Fruit fly (Drosophila melanogaster): Measurements from ENCODE around the gene CG17917.
A peak's percentile ranks its signal among the peaks of the same experiment; 100 is the strongest.

The CG17917 gene

dm6 chr3R:6368550-6369238 lies 26.9 kb downstream of the CG17917 start, which contains the start of gene CG10286 (continued):
- TF ChIP-seq CG10366 (GFP tag; IDR thresholded peaks at IDR 0.05) (peak; percentile 18; the same call in 1 of the 2 replicates), NFAT (GFP tag; IDR thresholded peaks at IDR 0.05) (peak; percentile 52; the same call in 1 of the 2 replicates), YL-1 (GFP tag; optimal IDR thresholded peaks at IDR 0.05) (peak; percentile 70), CG14441 (GFP tag; IDR thresholded peaks at IDR 0.05) (peak; percentile 51), CG10654 (GFP tag; optimal IDR thresholded peaks at IDR 0.05) (no peak), CG17328 (GFP tag; IDR thresholded peaks at IDR 0.05) (peak; percentile 43; the same call in 1 of the 2 replicates), CG34422 (GFP tag; IDR thresholded peaks at IDR 0.05) (0 out of 3 replicates have a peak, but pooled peaks have one; percentile 49), Six4 (GFP tag; optimal IDR thresholded peaks at IDR 0.05) (peak; percentile 7), lbe (GFP tag; optimal IDR thresholded peaks at IDR 0.05) (no peak), Med (GFP tag) (peak; percentile 82), Dref (GFP tag; IDR thresholded peaks at IDR 0.05) (peak; percentile 91), CG7963 (GFP tag; IDR thresholded peaks at IDR 0.05; ENCODE audit: partially characterized antibody) (peak; percentile 76; the same call in 1 of the 3 replicates), CG10267 (tag; optimal IDR thresholded peaks at IDR 0.05) (peak; percentile 55), CG2678 (tag; optimal IDR thresholded peaks at IDR 0.05) (no peak), CG6683 (GFP tag; optimal IDR thresholded peaks at IDR 0.05) (no peak), lola (GFP tag; optimal IDR thresholded peaks at IDR 0.05) (no peak), CG9727 (GFP tag; optimal IDR thresholded peaks at IDR 0.05) (peak; percentile 48), ara (GFP tag; IDR thresholded peaks at IDR 0.05) (no peak), ewg (GFP tag; optimal IDR thresholded peaks at IDR 0.05) (no peak), CG17385 (GFP tag; optimal IDR thresholded peaks at IDR 0.05) (peak; percentile 37), CG6813 (GFP tag; optimal IDR thresholded peaks at IDR 0.05) (peak; percentile 47), sob (GFP tag; IDR thresholded peaks at IDR 0.05) (peak; percentile 67), CG11456 (GFP tag; IDR thresholded peaks at IDR 0.05) (0 out of 3 replicates have a peak, but pooled peaks have one; percentile 7), CG12391 (tag; optimal IDR thresholded peaks at IDR 0.05) (peak; percentile 71), sd (tag; optimal IDR thresholded peaks at IDR 0.05) (no peak), cg (GFP tag; optimal IDR thresholded peaks at IDR 0.05) (no peak), CG31441 (GFP tag; IDR thresholded peaks at IDR 0.05) (peak; percentile 83), D19A (tag; optimal IDR thresholded peaks at IDR 0.05) (no peak), fru (optimal IDR thresholded peaks at IDR 0.05) (no peak), Dbx (GFP tag; IDR thresholded peaks at IDR 0.05) (peak; percentile 58; the same call in 2 of the 3 replicates), D (optimal IDR thresholded peaks at IDR 0.05) (no peak), D (GFP tag; optimal IDR thresholded peaks at IDR 0.05) (peak; percentile 32), exex (tag; optimal IDR thresholded peaks at IDR 0.05) (peak; percentile 15), CG15601 (tag; optimal IDR thresholded peaks at IDR 0.05) (peak; percentile 40), chif (GFP tag; optimal IDR thresholded peaks at IDR 0.05) (peak in 1 of 2 experiments; percentile 11), zen (tag; optimal IDR thresholded peaks at IDR 0.05) (peak; percentile 23), CG10147 (GFP tag; optimal IDR thresholded peaks at IDR 0.05) (no peak), CG10959 (GFP tag; IDR thresholded peaks at IDR 0.05) (no peak), ssp (GFP tag; IDR thresholded peaks at IDR 0.05) (peak; percentile 48), MBD-R2 (GFP tag; IDR thresholded peaks at IDR 0.05) (peak; percentile 68), mam (GFP tag; optimal IDR thresholded peaks at IDR 0.05) (no peak), CG16813 (GFP tag; IDR thresholded peaks at IDR 0.05; ENCODE audit: partially characterized antibody) (peak; percentile 70), gt (GFP tag; IDR thresholded peaks at IDR 0.05) (no peak), Sin3A (optimal IDR thresholded peaks at IDR 0.05) (peak; percentile 27), CG13424 (tag; optimal IDR thresholded peaks at IDR 0.05) (peak; percentile 7), PHDP (tag; optimal IDR thresholded peaks at IDR 0.05) (peak; percentile 58), HmgZ (tag; optimal IDR thresholded peaks at IDR 0.05) (peak; percentile 51), Camta (GFP tag; optimal IDR thresholded peaks at IDR 0.05) (no peak), CG6654 (GFP tag; optimal IDR thresholded peaks at IDR 0.05) (no peak), vfl (GFP tag; optimal IDR thresholded peaks at IDR 0.05) (no peak)
